Worm (Caenorhabditis elegans) whole organism, young adult: ENCODE data around the gene K10H10.13.

ENCODE experiments used
- attf-5 ChIP-seq: fragments of 200-800 bp; sonication (Bioruptor generic); optimal IDR thresholded peaks from 2 replicates; lab custom pipeline; 2018; ENCODE audit warnings: mild to moderate bottlenecking, missing genetic modification characterization, missing compliant biosample characterization
- ceh-40 ChIP-seq: fragments of 200-800 bp; sonication (Bioruptor generic); IDR thresholded peaks from 2 replicates; pipeline ENCODE4 v1.3.6; 2022; ENCODE audit warnings: missing genetic modification characterization, missing compliant biosample characterization
- hrde-1 ChIP-seq: sonication (generic microtip); optimal IDR thresholded peaks from 2 replicates; lab custom pipeline; 2016; ENCODE audit warnings: missing genetic modification characterization, mild to moderate bottlenecking, missing compliant biosample characterization, moderate library complexity, missing genotype, missing genetic modification reagents, borderline replicate concordance
- lin-35 ChIP-seq, 3 experiments: fragments of 150-350 bp in 2 of 3; sonication (generic microtip) in 1 of 3; optimal IDR thresholded peaks; 2 replicates each; lab custom pipeline; 2014 to 2018; ENCODE audit warnings: missing biosample characterization in 3 of 3, missing genetic modification characterization in 3 of 3, missing genetic modification reagents in 3 of 3
- nfya-2 ChIP-seq: fragments of 200-800 bp; sonication (Bioruptor generic); IDR thresholded peaks from 2 replicates; pipeline ENCODE4 v1.3.6; 2022; ENCODE audit warnings: missing genetic modification reagents, missing genetic modification characterization, missing compliant biosample characterization
- snpc-4 ChIP-seq, 5 experiments: fragments of 150-350 bp in 1 of 5; sonication (generic microtip) in 4 of 5; optimal IDR thresholded peaks; 2 replicates each; lab custom pipeline; 2014 to 2018; ENCODE audit warnings: missing genetic modification characterization in 5 of 5, missing biosample characterization in 3 of 5, antibody characterized with exemption in 2 of 5, mild to moderate bottlenecking in 2 of 5, missing compliant biosample characterization in 2 of 5, missing genotype in 2 of 5, moderate library complexity in 2 of 5, missing genetic modification reagents in 1 of 5
- tbx-9 ChIP-seq: sonication (generic microtip); optimal IDR thresholded peaks from 2 replicates; lab custom pipeline; 2016; ENCODE audit warnings: borderline replicate concordance, missing genetic modification characterization, inconsistent platforms, missing compliant biosample characterization
- unc-62 ChIP-seq: fragments of 150-350 bp; optimal IDR thresholded peaks from 2 replicates; lab custom pipeline; 2014; ENCODE audit warnings: missing biosample characterization, missing genetic modification reagents, missing genetic modification characterization

DNA sequence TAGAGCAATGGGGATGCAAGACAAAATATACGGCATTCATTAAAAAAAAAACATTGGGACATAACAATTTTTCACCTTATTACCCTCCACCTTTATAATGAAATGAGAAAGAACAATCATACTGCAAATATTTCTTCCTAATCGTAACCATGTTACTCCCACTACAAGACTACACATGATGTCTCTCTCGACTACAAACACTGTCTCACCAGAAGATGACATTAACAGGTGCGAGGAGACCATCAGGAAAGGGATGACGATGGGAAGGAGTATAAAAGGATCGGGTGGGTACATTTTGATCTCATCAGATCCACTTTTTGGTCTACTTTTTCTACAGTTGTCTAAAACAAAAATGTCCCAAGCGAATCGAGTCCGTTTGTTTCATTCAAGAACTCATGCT lies 13.2 kb downstream of the K10H10.13 start, which contains the start of gene dhs-8:
- TF ChIP-seq unc-62 (GFP tag; lab: Kevin White, UChicago) (no peak), hrde-1 (tag; lab: Kevin White, UChicago) (no peak), tbx-9 (tag; lab: Kevin White, UChicago) (no peak), ceh-40 (GFP tag; lab: Robert Waterston, UW) (no peak), attf-5 (GFP tag; lab: Kevin White, UChicago) (no peak), snpc-4 (GFP tag; optimal IDR thresholded peaks at IDR 0.05; lab: Kevin White, UChicago) (no peak), snpc-4 (tag; optimal IDR thresholded peaks at IDR 0.05; lab: Kevin White, UChicago) (no peak), lin-35 (GFP tag; optimal IDR thresholded peaks at IDR 0.05; lab: Kevin White, UChicago) (no peak), nfya-2 (GFP tag; lab: Robert Waterston, UW) (no peak)
